Fruit fly (Drosophila melanogaster) whole organism, adult: ENCODE measurements around the gene salr.

Source experiments
- CG11617 ChIP-seq: fragments of 200-800 bp; sonication (Bioruptor generic); optimal IDR thresholded peaks from 2 replicates; lab custom pipeline; 2017; ENCODE audit warnings: mild to moderate bottlenecking, missing biosample characterization, missing genetic modification reagents, missing genetic modification characterization
- CG12768 ChIP-seq: fragments of 200-800 bp; sonication (Bioruptor generic); optimal IDR thresholded peaks from 2 replicates; lab custom pipeline; 2017; ENCODE audit warnings: missing biosample characterization, missing genetic modification characterization, mild to moderate bottlenecking, moderate library complexity, missing genetic modification reagents
- CG14711 ChIP-seq: fragments of 200-800 bp; sonication (Bioruptor generic); optimal IDR thresholded peaks from 2 replicates; lab custom pipeline; 2018; ENCODE audit warnings: missing biosample characterization, mild to moderate bottlenecking, missing genetic modification characterization, moderate library complexity
- CG1620 ChIP-seq: fragments of 200-800 bp; sonication (Bioruptor generic); optimal IDR thresholded peaks from 2 replicates; lab custom pipeline; 2016; ENCODE audit warnings: missing biosample characterization, missing genetic modification characterization
- CG33017 ChIP-seq: fragments of 200-800 bp; sonication (Bioruptor generic); optimal IDR thresholded peaks from 2 replicates; lab custom pipeline; 2018; ENCODE audit warnings: missing biosample characterization, mild to moderate bottlenecking, missing genetic modification characterization, moderate library complexity
- CG5204 ChIP-seq: fragments of 200-800 bp; sonication (Bioruptor generic); optimal IDR thresholded peaks from 2 replicates; lab custom pipeline; 2016; ENCODE audit warnings: missing biosample characterization, missing genetic modification characterization
- CG7045 ChIP-seq: fragments of 200-800 bp; sonication (Bioruptor generic); optimal IDR thresholded peaks from 2 replicates; lab custom pipeline; 2017; ENCODE audit warnings: missing biosample characterization, mild to moderate bottlenecking, missing genetic modification characterization
- CG7101 ChIP-seq: fragments of 200-800 bp; sonication (Bioruptor generic); optimal IDR thresholded peaks from 2 replicates; lab custom pipeline; 2018; ENCODE audit warnings: missing biosample characterization, mild to moderate bottlenecking, missing genetic modification characterization, moderate library complexity
- Clk ChIP-seq: fragments of 200-800 bp; sonication (Bioruptor generic); optimal IDR thresholded peaks from 2 replicates; lab custom pipeline; 2017; ENCODE audit warnings: missing biosample characterization, missing genetic modification characterization
- Crg-1 ChIP-seq: fragments of 200-800 bp; sonication (Bioruptor generic); optimal IDR thresholded peaks from 2 replicates; lab custom pipeline; 2016; ENCODE audit warnings: missing biosample characterization, missing genetic modification characterization
- Hr96 ChIP-seq: fragments of 200-800 bp; sonication (Bioruptor generic); optimal IDR thresholded peaks from 2 replicates; lab custom pipeline; 2016; ENCODE audit warnings: missing biosample characterization, missing genetic modification characterization
- Mnt ChIP-seq: fragments of 200-800 bp; sonication (Bioruptor generic); optimal IDR thresholded peaks from 2 replicates; lab custom pipeline; 2016; ENCODE audit warnings: missing biosample characterization, mild to moderate bottlenecking, missing genetic modification characterization
- bab1 ChIP-seq: fragments of 200-800 bp; sonication (Bioruptor generic); optimal IDR thresholded peaks from 3 replicates; lab custom pipeline; 2019; ENCODE audit warnings: missing biosample characterization, mild to moderate bottlenecking, missing genetic modification characterization, moderate library complexity
- cic ChIP-seq: fragments of 200-800 bp; sonication (Bioruptor generic); optimal IDR thresholded peaks from 2 replicates; lab custom pipeline; 2017; ENCODE audit warnings: missing biosample characterization, mild to moderate bottlenecking, missing genetic modification characterization, moderate library complexity
- cnc ChIP-seq, 2 experiments: fragments of >200 bp; optimal IDR thresholded peaks; 2 replicates each; lab custom pipeline; 2017
- kay ChIP-seq: fragments of 200-800 bp; sonication (Bioruptor generic); peaks from one replicate; lab custom pipeline; 2016; ENCODE audit warnings: missing biosample characterization, missing genetic modification characterization, borderline replicate concordance
- ovo ChIP-seq: fragments of 200-800 bp; sonication (Bioruptor generic); optimal IDR thresholded peaks from 2 replicates; lab custom pipeline; 2016; ENCODE audit warnings: missing biosample characterization, missing genetic modification characterization
- pad ChIP-seq: fragments of 200-800 bp; sonication (Bioruptor generic); optimal IDR thresholded peaks from 3 replicates; lab custom pipeline; 2017; ENCODE audit warnings: missing biosample characterization, missing genetic modification characterization, mild to moderate bottlenecking, moderate library complexity, missing genetic modification reagents
- tj ChIP-seq: fragments of 200-800 bp; sonication (Bioruptor generic); optimal IDR thresholded peaks from 3 replicates; lab custom pipeline; 2017; ENCODE audit warnings: missing biosample characterization, mild to moderate bottlenecking, missing genetic modification characterization, moderate library complexity
- toe ChIP-seq: fragments of 200-800 bp; sonication (Bioruptor generic); optimal IDR thresholded peaks from 2 replicates; lab custom pipeline; 2016; ENCODE audit warnings: missing biosample characterization, missing genetic modification characterization

salr gene

dm6 chr2L:11338219-11338618 lies 20.5 kb upstream of the salr start:
- TF ChIP-seq cic (GFP tag; lab: Kevin White, UChicago), result no peak
- no peak for TF ChIP-seq Hr96 (GFP tag; lab: Kevin White, UChicago)
- TF ChIP-seq CG14711 (tag; lab: Kevin White, UChicago), result no peak
- no peak for TF ChIP-seq CG7045
- no peak for TF ChIP-seq pad (GFP tag; lab: Kevin White, UChicago)
- no peak for TF ChIP-seq bab1 (GFP tag; lab: Kevin White, UChicago)
- no peak for TF ChIP-seq ovo
- TF ChIP-seq Crg-1 (GFP tag; lab: Kevin White, UChicago), result no peak

dm6 chr2L:11340938-11341337 lies 17.7 kb upstream of the salr start:
- TF ChIP-seq Clk (GFP tag; lab: Kevin White, UChicago) (no peak), bab1 (GFP tag; lab: Kevin White, UChicago) (peak; percentile 7), tj (GFP tag; lab: Kevin White, UChicago) (peak; percentile 30)

DNA sequence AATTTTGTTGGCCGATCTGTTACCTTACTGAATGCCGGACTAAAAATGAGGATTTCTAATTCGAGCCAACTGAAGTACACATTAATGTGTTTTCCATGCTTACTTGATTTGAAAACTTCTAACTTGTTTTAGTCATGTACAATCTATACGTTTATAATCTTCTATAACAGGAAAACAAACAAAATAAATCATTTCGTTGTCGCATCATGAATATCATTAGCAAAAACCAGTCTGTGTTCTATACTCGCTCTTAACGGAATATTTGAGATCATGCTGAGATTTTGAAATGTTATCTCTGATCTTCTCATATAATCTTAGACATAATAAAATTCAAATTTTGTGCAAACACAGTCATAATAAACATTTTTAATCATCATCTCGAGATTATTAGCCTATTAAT lies 15.5 kb upstream of the salr start, which contains the start of gene CG14926:
CG14926 (minus strand) TSS at position 101 of the 400 bp plus-strand sequence.
- TF ChIP-seq kay (no peak), CG5204 (no peak), ovo (no peak)

DNA sequence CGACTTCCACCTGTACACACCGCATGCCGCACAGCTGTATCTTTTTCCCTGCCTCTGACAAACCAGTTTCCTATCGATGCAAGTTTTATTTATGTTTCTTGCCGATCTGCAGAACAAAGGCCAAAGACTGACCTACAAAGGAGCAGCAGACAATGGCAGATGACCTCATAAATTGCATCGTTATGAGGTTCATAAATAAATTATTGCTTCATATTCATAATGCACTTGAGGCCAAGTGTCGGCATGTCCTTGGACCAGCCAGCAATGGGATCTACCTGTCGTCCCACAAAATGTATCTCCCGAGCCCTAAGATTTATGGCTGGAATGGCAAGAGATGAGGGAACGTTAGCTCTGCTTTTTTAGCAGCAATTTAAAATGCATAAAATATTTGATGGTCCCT lies 14.7 kb upstream of the salr start:
- TF ChIP-seq Clk (GFP tag; lab: Kevin White, UChicago) (no peak), CG7101 (tag; lab: Kevin White, UChicago) (no peak), CG5204 (no peak), CG33017 (tag; lab: Kevin White, UChicago) (no peak), bab1 (GFP tag; lab: Kevin White, UChicago) (no peak), CG1620 (GFP tag; lab: Kevin White, UChicago) (no peak), toe (GFP tag; lab: Kevin White, UChicago) (no peak), kay (no peak), pad (GFP tag; lab: Kevin White, UChicago) (no peak), cic (GFP tag; lab: Kevin White, UChicago) (no peak), tj (GFP tag; lab: Kevin White, UChicago) (no peak), CG12768 (GFP tag; lab: Kevin White, UChicago) (no peak), Mnt (GFP tag; lab: Kevin White, UChicago) (no peak), cnc (optimal IDR thresholded peaks at IDR 0.05; lab: Kevin White, UChicago) (no peak), Crg-1 (GFP tag; lab: Kevin White, UChicago) (no peak), CG11617 (GFP tag; lab: Kevin White, UChicago) (no peak), CG7045 (no peak), CG14711 (tag; lab: Kevin White, UChicago) (no peak), ovo (no peak), Hr96 (GFP tag; lab: Kevin White, UChicago) (no peak)

DNA sequence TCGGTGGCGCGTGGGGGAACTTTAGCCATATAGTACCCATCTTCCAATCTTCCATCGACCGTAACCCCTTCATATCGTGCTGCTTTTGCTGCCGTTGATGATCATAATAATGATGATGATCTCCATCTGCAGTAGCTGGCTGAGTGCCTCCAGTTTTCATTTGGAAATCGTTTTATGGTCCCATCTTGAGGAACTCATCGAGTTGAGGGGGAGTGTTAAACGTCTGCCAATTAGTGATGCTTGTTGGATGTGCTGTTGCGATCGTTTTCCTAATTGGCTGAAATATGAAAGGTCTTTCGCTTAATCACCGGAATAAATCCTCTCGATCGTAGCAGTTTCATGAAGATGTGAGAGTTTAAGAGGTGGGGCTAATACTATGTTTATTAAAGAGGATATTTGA lies 13.6 kb upstream of the salr start:
- TF ChIP-seq CG5204 (no peak), kay (no peak), cic (GFP tag; lab: Kevin White, UChicago) (no peak), tj (GFP tag; lab: Kevin White, UChicago) (no peak), toe (GFP tag; lab: Kevin White, UChicago) (no peak), Hr96 (GFP tag; lab: Kevin White, UChicago) (no peak), CG33017 (tag; lab: Kevin White, UChicago) (no peak), Mnt (GFP tag; lab: Kevin White, UChicago) (no peak), bab1 (GFP tag; lab: Kevin White, UChicago) (no peak), CG14711 (tag; lab: Kevin White, UChicago) (no peak), CG1620 (GFP tag; lab: Kevin White, UChicago) (no peak), Clk (GFP tag; lab: Kevin White, UChicago) (no peak)

DNA sequence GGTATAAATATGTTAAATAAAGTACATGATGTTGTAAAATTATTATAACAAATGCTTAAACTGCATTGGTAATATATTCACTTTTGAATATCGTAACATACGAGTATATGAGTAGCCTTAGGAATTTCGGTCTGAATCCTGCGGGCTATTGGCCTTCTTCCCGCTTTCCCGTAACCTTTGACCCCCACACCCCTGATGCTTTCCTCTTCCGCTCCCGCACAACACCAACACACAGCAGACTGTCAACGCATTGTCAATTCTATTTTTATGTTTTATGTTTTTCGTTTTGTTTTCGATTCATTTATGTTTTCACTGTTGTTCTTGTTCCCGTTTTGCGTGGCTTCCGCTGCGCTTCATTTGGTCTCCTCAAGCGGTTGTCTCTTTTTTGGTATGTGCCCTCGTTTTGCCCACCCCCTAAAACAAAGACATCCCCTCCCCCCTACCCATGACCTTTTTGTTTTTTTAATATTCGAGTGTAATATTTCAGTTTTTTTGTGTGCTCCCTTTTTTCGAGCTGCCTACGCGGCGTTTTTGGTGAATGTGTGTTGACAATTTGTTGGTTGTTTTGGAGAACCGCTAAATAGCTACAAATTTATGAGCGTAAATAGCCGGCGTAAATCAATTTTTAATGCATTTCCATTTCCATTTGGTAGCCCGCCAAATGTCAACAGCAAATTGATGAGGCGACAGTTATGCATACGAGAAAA lies 11.5 kb upstream of the salr start:
- TF ChIP-seq CG12768 (GFP tag; lab: Kevin White, UChicago) (no peak), tj (GFP tag; lab: Kevin White, UChicago) (peak; percentile 52)

dm6 chr2L:11356918-11357317 lies 1.8 kb upstream of the salr start:
- TF ChIP-seq CG5204 (no peak), bab1 (GFP tag; lab: Kevin White, UChicago) (no peak), CG11617 (GFP tag; lab: Kevin White, UChicago) (no peak), CG7045 (no peak), pad (GFP tag; lab: Kevin White, UChicago) (no peak), cic (GFP tag; lab: Kevin White, UChicago) (no peak), kay (no peak), CG7101 (tag; lab: Kevin White, UChicago) (no peak), Clk (GFP tag; lab: Kevin White, UChicago) (no peak), ovo (no peak), CG12768 (GFP tag; lab: Kevin White, UChicago) (no peak), Mnt (GFP tag; lab: Kevin White, UChicago) (no peak), CG33017 (tag; lab: Kevin White, UChicago) (no peak), cnc (optimal IDR thresholded peaks at IDR 0.05; lab: Kevin White, UChicago) (no peak), Hr96 (GFP tag; lab: Kevin White, UChicago) (no peak), tj (GFP tag; lab: Kevin White, UChicago) (no peak)
